Worm (Caenorhabditis elegans): ENCODE measurements around the gene W07G4.1.

W07G4.1 gene

DNA sequence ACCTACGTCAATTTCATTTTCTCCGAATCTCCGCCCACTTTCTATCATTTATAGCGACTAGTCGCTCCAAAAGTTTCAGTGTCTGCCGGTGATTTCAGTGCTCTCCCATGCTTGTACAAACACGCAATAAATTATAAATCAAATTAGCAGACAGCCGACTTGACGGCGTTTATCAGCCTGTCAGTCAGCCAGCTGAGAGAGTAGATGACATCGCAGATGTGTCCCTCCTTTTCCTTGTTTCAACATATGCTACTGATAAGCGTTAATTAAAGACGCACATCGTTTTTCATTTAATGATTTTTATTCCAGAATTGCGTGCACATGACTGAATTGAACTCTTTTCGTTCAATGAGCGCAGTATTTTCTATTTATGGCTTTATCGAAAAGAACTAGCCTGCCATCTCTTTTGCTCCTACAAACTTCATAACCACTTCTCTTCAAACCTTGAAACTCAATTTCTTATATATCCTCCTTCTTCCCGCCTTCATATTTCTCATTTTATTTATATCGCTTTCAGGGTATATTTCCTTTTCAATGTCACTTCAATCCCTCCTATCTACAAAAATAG is 10.0 kb downstream of the W07G4.1 start, which contains the start of gene lap-2:
lap-2 (plus strand) TSS at position 518 of the 568 bp plus-strand sequence.
- peak; percentile 41 for TF ChIP-seq lin-14 (GFP tag; optimal IDR thresholded peaks at IDR 0.05)
- no peak for TF ChIP-seq lir-3 (tag; optimal IDR thresholded peaks at IDR 0.05; ENCODE audit: poor library complexity)
- TF ChIP-seq Y116A8C.19 (tag; optimal IDR thresholded peaks at IDR 0.05; ENCODE audit: borderline replicate concordance), result no peak
- no peak for TF ChIP-seq tbx-2 (tag; optimal IDR thresholded peaks at IDR 0.05)
- TF ChIP-seq vab-15 (tag; optimal IDR thresholded peaks at IDR 0.05), result no peak
- peak; percentile 54 for TF ChIP-seq nhr-71 (tag; optimal IDR thresholded peaks at IDR 0.05)
- peak; percentile 19 for TF ChIP-seq nhr-85 (tag)
- TF ChIP-seq efl-1 (optimal IDR thresholded peaks at IDR 0.05), result no peak
- peak in 1 of 2 experiments; percentile 6 for TF ChIP-seq efl-1 (GFP tag; optimal IDR thresholded peaks at IDR 0.05 in 1 of 2)
- no peak for TF ChIP-seq lin-39 (tag; optimal IDR thresholded peaks at IDR 0.05)
- TF ChIP-seq F16B12.6 (tag; optimal IDR thresholded peaks at IDR 0.05), result no peak
- TF ChIP-seq nhr-19 (GFP tag; conservative IDR thresholded peaks at IDR 0.05), result 0 out of 2 replicates have a peak, but pooled peaks have one; percentile 13
- no peak for TF ChIP-seq sox-4 (tag; optimal IDR thresholded peaks at IDR 0.05)
- TF ChIP-seq pqm-1 (tag; optimal IDR thresholded peaks at IDR 0.05), result peak; percentile 21
- peak in 1 of 2 experiments; percentile 39 for TF ChIP-seq lin-35 (GFP tag; optimal IDR thresholded peaks at IDR 0.05)
- TF ChIP-seq nhr-84 (tag; optimal IDR thresholded peaks at IDR 0.05), result no peak
- TF ChIP-seq nhr-20 (tag; optimal IDR thresholded peaks at IDR 0.05), result peak; percentile 29
- TF ChIP-seq unc-130 (tag; optimal IDR thresholded peaks at IDR 0.05), result no peak
- no peak for TF ChIP-seq dsc-1 (tag; optimal IDR thresholded peaks at IDR 0.05)
- TF ChIP-seq zip-4 (GFP tag; optimal IDR thresholded peaks at IDR 0.05), result no peak
- TF ChIP-seq jun-1 (tag; optimal IDR thresholded peaks at IDR 0.05), result peak; percentile 5
- TF ChIP-seq elt-2 (tag; optimal IDR thresholded peaks at IDR 0.05), result peak; percentile 91
- no peak for TF ChIP-seq fos-1 (tag; optimal IDR thresholded peaks at IDR 0.05)
- TF ChIP-seq dpl-1 (GFP tag; optimal IDR thresholded peaks at IDR 0.05), result peak in 1 of 3 experiments; percentile 3

DNA sequence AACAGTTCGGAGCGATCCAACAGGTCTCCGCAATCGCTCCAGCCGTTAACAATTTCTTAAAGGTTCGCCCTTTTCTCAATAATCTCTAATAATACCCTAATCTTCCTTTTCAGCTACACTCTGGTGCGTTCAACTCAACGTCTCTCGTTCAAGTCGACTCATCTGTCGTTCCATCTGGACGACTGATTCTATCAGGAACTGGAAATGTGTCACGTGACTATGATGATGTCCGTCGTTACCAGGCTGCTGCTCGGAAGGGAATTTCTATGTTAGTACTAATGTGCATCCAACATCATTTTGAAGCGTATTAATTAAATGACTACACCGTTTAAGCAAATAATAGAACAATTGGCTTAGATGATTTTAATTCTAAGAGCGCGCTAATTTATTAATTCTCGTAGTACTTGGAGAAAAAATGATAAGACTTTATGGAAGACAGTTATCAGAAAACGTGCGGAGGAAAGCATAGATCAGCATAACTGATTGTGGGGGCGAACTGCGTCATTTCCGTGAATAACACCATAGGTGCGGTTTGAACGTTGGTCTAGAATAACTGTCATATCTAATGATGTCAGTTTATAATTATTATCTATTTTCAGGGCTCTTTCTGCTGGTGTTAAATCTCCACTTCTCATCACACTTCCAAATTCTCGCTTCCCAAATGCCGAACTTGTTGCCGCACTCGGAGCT is 10.7 kb downstream of the W07G4.1 start:
- no peak for TF ChIP-seq vab-15 (tag; optimal IDR thresholded peaks at IDR 0.05)
- peak; percentile 62 for TF ChIP-seq elt-2 (tag; optimal IDR thresholded peaks at IDR 0.05)
- peak in 1 of 2 experiments; percentile 9 for TF ChIP-seq lin-35 (GFP tag; optimal IDR thresholded peaks at IDR 0.05)
- TF ChIP-seq efl-1 (optimal IDR thresholded peaks at IDR 0.05), result no peak
- TF ChIP-seq efl-1 (GFP tag; optimal IDR thresholded peaks at IDR 0.05 in 1 of 2), result peak in 1 of 2 experiments; percentile 62
- peak; percentile 25 for TF ChIP-seq jun-1 (tag; optimal IDR thresholded peaks at IDR 0.05)
- no peak for TF ChIP-seq lsy-2 (tag; optimal IDR thresholded peaks at IDR 0.05)
- no peak for TF ChIP-seq dsc-1 (tag; optimal IDR thresholded peaks at IDR 0.05)

ce11 chrV:13045017-13045416 is 11.7 kb downstream of the W07G4.1 start:
- TF ChIP-seq C04F5.9 (tag; optimal IDR thresholded peaks at IDR 0.05) (no peak), F16B12.6 (tag; optimal IDR thresholded peaks at IDR 0.05) (no peak), mep-1 (tag; optimal IDR thresholded peaks at IDR 0.05) (no peak), tlp-1 (tag; optimal IDR thresholded peaks at IDR 0.05) (no peak), mdl-1 (tag; optimal IDR thresholded peaks at IDR 0.05) (no peak), fos-1 (tag; optimal IDR thresholded peaks at IDR 0.05) (no peak), sptf-1 (tag; optimal IDR thresholded peaks at IDR 0.05) (no peak), alr-1 (tag; optimal IDR thresholded peaks at IDR 0.05; ENCODE audit: borderline replicate concordance) (no peak), ceh-90 (tag; optimal IDR thresholded peaks at IDR 0.05) (no peak), sup-37 (GFP tag; optimal IDR thresholded peaks at IDR 0.05) (no peak), ztf-4 (tag; optimal IDR thresholded peaks at IDR 0.05) (no peak), fkh-10 (GFP tag; optimal IDR thresholded peaks at IDR 0.05) (no peak), nhr-77 (tag; optimal IDR thresholded peaks at IDR 0.05) (no peak), vab-15 (tag; optimal IDR thresholded peaks at IDR 0.05) (no peak), fkh-4 (tag; optimal IDR thresholded peaks at IDR 0.05; ENCODE audit: borderline replicate concordance) (no peak), nhr-76 (tag; optimal IDR thresholded peaks at IDR 0.05) (no peak), efl-1 (optimal IDR thresholded peaks at IDR 0.05) (no peak), efl-1 (GFP tag; optimal IDR thresholded peaks at IDR 0.05 in 1 of 2) (no peak), lsy-2 (tag; optimal IDR thresholded peaks at IDR 0.05) (no peak)

Measured in whole organism, L1 larva.